ENCODE assay signal across 1 fruit fly cellular context in genomic region chr3L:14053073-14053643, dm6.
TF ChIP-seq lines count a peak whose summit lies in the region.

Gene CG13484, minus strand, starts transcription at chr3L:14053079.
Gene Frl, plus strand, starts transcription at chr3L:14053215.

TF ChIP-seq in whole organism, embryonic, 481 proteins besides CTCF, POLR2A, EP300 and RAD21 (continued from another document and continues in another):
- TF ChIP-seq Dip2 (GFP tag; IDR thresholded peaks at IDR 0.05; lab: Robert Waterston, UW): no peak
- peak; percentile 30 for TF ChIP-seq p53 (GFP tag; optimal IDR thresholded peaks at IDR 0.05; lab: Kevin White, UChicago)
- TF ChIP-seq HLH4C (GFP tag; IDR thresholded peaks at IDR 0.05; lab: Robert Waterston, UW; ENCODE audit: partially characterized antibody): no peak
- TF ChIP-seq CG33213 (GFP tag; optimal IDR thresholded peaks at IDR 0.05; lab: Kevin White, UChicago): peak; percentile 85
- TF ChIP-seq nerfin-2 (GFP tag; IDR thresholded peaks at IDR 0.05; lab: Robert Waterston, UW; ENCODE audit: partially characterized antibody): no peak
- TF ChIP-seq fu2 (GFP tag; optimal IDR thresholded peaks at IDR 0.05; lab: Kevin White, UChicago): peak; percentile 5
- TF ChIP-seq Pdp1 (GFP tag; optimal IDR thresholded peaks at IDR 0.05; lab: Kevin White, UChicago): peak in 1 of 2 experiments; percentile 71
- TF ChIP-seq vfl (GFP tag; optimal IDR thresholded peaks at IDR 0.05; lab: Kevin White, UChicago): no peak
- peak in 1 of 2 experiments; percentile 11 for TF ChIP-seq insv (GFP tag; optimal IDR thresholded peaks at IDR 0.05; lab: Kevin White, UChicago)
- TF ChIP-seq cas (GFP tag; IDR thresholded peaks at IDR 0.05; lab: Robert Waterston, UW): no peak
- no peak for TF ChIP-seq CG17912 (GFP tag; optimal IDR thresholded peaks at IDR 0.05; lab: Kevin White, UChicago)
- TF ChIP-seq Sin3A (optimal IDR thresholded peaks at IDR 0.05; lab: Kevin White, UChicago): peak; percentile 82
- no peak for TF ChIP-seq Fer2 (tag; optimal IDR thresholded peaks at IDR 0.05; lab: Kevin White, UChicago)
- no peak for TF ChIP-seq da (GFP tag; optimal IDR thresholded peaks at IDR 0.05; lab: Kevin White, UChicago)
- no peak for TF ChIP-seq tx (GFP tag; optimal IDR thresholded peaks at IDR 0.05; lab: Kevin White, UChicago)
- peak; percentile 53; the same call in 1 of the 3 replicates for TF ChIP-seq zfh1 (GFP tag; IDR thresholded peaks at IDR 0.05; lab: Robert Waterston, UW)
- peak; percentile 71 for TF ChIP-seq CG13894 (tag; optimal IDR thresholded peaks at IDR 0.05; lab: Kevin White, UChicago)
- no peak for TF ChIP-seq CG18476 (GFP tag; optimal IDR thresholded peaks at IDR 0.05; lab: Kevin White, UChicago)
- no peak for TF ChIP-seq kay (GFP tag; optimal IDR thresholded peaks at IDR 0.05; lab: Kevin White, UChicago)
- no peak for TF ChIP-seq gsb (GFP tag; IDR thresholded peaks at IDR 0.05; lab: Robert Waterston, UW)
- peak; percentile 22 for TF ChIP-seq CG13775 (GFP tag; optimal IDR thresholded peaks at IDR 0.05; lab: Kevin White, UChicago)
- TF ChIP-seq CG18011 (GFP tag; optimal IDR thresholded peaks at IDR 0.05; lab: Kevin White, UChicago): no peak
- TF ChIP-seq Atf3 (GFP tag; optimal IDR thresholded peaks at IDR 0.05; lab: Kevin White, UChicago): no peak
- TF ChIP-seq CG6175 (GFP tag; IDR thresholded peaks at IDR 0.05; lab: Robert Waterston, UW): no peak
- TF ChIP-seq ara (GFP tag; IDR thresholded peaks at IDR 0.05; lab: Robert Waterston, UW): no peak
- no peak for TF ChIP-seq Mrtf (GFP tag; IDR thresholded peaks at IDR 0.05; lab: Robert Waterston, UW)
- TF ChIP-seq btn (GFP tag; optimal IDR thresholded peaks at IDR 0.05; lab: Kevin White, UChicago): no peak
- peak; percentile 70 for TF ChIP-seq dm (GFP tag; optimal IDR thresholded peaks at IDR 0.05; lab: Kevin White, UChicago)
- peak; percentile 12 for TF ChIP-seq CG4854 (GFP tag; optimal IDR thresholded peaks at IDR 0.05; lab: Kevin White, UChicago)
- TF ChIP-seq CG8290 (GFP tag; optimal IDR thresholded peaks at IDR 0.05; lab: Kevin White, UChicago): no peak
- TF ChIP-seq CG8290 (tag; optimal IDR thresholded peaks at IDR 0.05; lab: Kevin White, UChicago): peak; percentile 37 to 89
- TF ChIP-seq ems (GFP tag; optimal IDR thresholded peaks at IDR 0.05; lab: Kevin White, UChicago): peak; percentile 39
- TF ChIP-seq Atf6 (GFP tag; IDR thresholded peaks at IDR 0.05; lab: Robert Waterston, UW): no peak
- TF ChIP-seq psq (GFP tag; optimal IDR thresholded peaks at IDR 0.05; lab: Kevin White, UChicago): no peak
- TF ChIP-seq ssp (GFP tag; IDR thresholded peaks at IDR 0.05; lab: Robert Waterston, UW): peak; percentile 29; the same call in 1 of the 2 replicates
- TF ChIP-seq Ravus (GFP tag; IDR thresholded peaks at IDR 0.05; lab: Robert Waterston, UW): no peak
- no peak for TF ChIP-seq CG1792 (GFP tag; optimal IDR thresholded peaks at IDR 0.05; lab: Kevin White, UChicago)
- peak; percentile 85 for TF ChIP-seq Ets65A (GFP tag; lab: Kevin White, UChicago)
- TF ChIP-seq CG17385 (GFP tag; optimal IDR thresholded peaks at IDR 0.05; lab: Kevin White, UChicago): no peak
- TF ChIP-seq Dfd (GFP tag; optimal IDR thresholded peaks at IDR 0.05; lab: Kevin White, UChicago): no peak
- TF ChIP-seq sqz (GFP tag; optimal IDR thresholded peaks at IDR 0.05; lab: Kevin White, UChicago): peak; percentile 58
- TF ChIP-seq dati (GFP tag; IDR thresholded peaks at IDR 0.05; lab: Robert Waterston, UW): no peak
- no peak for TF ChIP-seq CG11093 (GFP tag; IDR thresholded peaks at IDR 0.05; lab: Robert Waterston, UW)
- TF ChIP-seq otp (GFP tag; IDR thresholded peaks at IDR 0.05; lab: Robert Waterston, UW): peak; percentile 55; the same call in 1 of the 3 replicates
- no peak for TF ChIP-seq CG13123 (GFP tag; optimal IDR thresholded peaks at IDR 0.05; lab: Kevin White, UChicago)
- no peak for TF ChIP-seq usp (GFP tag; optimal IDR thresholded peaks at IDR 0.05; lab: Kevin White, UChicago)
- no peak; the same call in 1 of the 2 replicates for TF ChIP-seq peb (GFP tag; IDR thresholded peaks at IDR 0.05; lab: Robert Waterston, UW)
- peak; percentile 57 for TF ChIP-seq ftz-f1 (GFP tag; optimal IDR thresholded peaks at IDR 0.05; lab: Kevin White, UChicago)
- peak; percentile 80 for TF ChIP-seq CG42726 (GFP tag; IDR thresholded peaks at IDR 0.05; lab: Robert Waterston, UW; ENCODE audit: partially characterized antibody)
- peak; percentile 4 for TF ChIP-seq CG15696 (tag; optimal IDR thresholded peaks at IDR 0.05; lab: Kevin White, UChicago)
- peak; percentile 55 for TF ChIP-seq exex (tag; optimal IDR thresholded peaks at IDR 0.05; lab: Kevin White, UChicago)
- no peak for TF ChIP-seq jing (GFP tag; optimal IDR thresholded peaks at IDR 0.05; lab: Kevin White, UChicago)
- TF ChIP-seq E2f2 (GFP tag; IDR thresholded peaks at IDR 0.05; lab: Robert Waterston, UW): peak; percentile 71
- TF ChIP-seq Tbp (GFP tag; optimal IDR thresholded peaks at IDR 0.05; lab: Kevin White, UChicago): no peak
- no peak for TF ChIP-seq dmrt99B (tag; optimal IDR thresholded peaks at IDR 0.05; lab: Kevin White, UChicago)
- TF ChIP-seq Bteb2 (GFP tag; optimal IDR thresholded peaks at IDR 0.05; lab: Kevin White, UChicago): peak; percentile 17
- no peak for TF ChIP-seq jigr1 (GFP tag; IDR thresholded peaks at IDR 0.05; lab: Robert Waterston, UW)
- no peak for TF ChIP-seq Aef1 (GFP tag; IDR thresholded peaks at IDR 0.05; lab: Robert Waterston, UW)
- TF ChIP-seq CG12299 (tag; optimal IDR thresholded peaks at IDR 0.05; lab: Kevin White, UChicago): peak; percentile 30
- no peak for TF ChIP-seq klu (GFP tag; IDR thresholded peaks at IDR 0.05; lab: Robert Waterston, UW)
- no peak for TF ChIP-seq CG2889 (GFP tag; IDR thresholded peaks at IDR 0.05; lab: Robert Waterston, UW)
- TF ChIP-seq Dref (GFP tag; IDR thresholded peaks at IDR 0.05; lab: Robert Waterston, UW): no peak; the same call in 1 of the 2 replicates
- no peak for TF ChIP-seq Sox102F (GFP tag; optimal IDR thresholded peaks at IDR 0.05; lab: Kevin White, UChicago)
- TF ChIP-seq CG4360 (GFP tag; IDR thresholded peaks at IDR 0.05; lab: Robert Waterston, UW): peak; percentile 90
- TF ChIP-seq Nf-YC (tag; optimal IDR thresholded peaks at IDR 0.05; lab: Kevin White, UChicago): peak; percentile 70
- no peak for TF ChIP-seq dan (GFP tag; IDR thresholded peaks at IDR 0.05; lab: Robert Waterston, UW)
- TF ChIP-seq PHDP (tag; optimal IDR thresholded peaks at IDR 0.05; lab: Kevin White, UChicago): peak; percentile 61
- TF ChIP-seq Fer1 (GFP tag; optimal IDR thresholded peaks at IDR 0.05; lab: Kevin White, UChicago): peak; percentile 49
- TF ChIP-seq CG10366 (GFP tag; IDR thresholded peaks at IDR 0.05; lab: Robert Waterston, UW): no peak
- peak; percentile 39; the same call in 1 of the 2 replicates for TF ChIP-seq CG9932 (GFP tag; IDR thresholded peaks at IDR 0.05; lab: Robert Waterston, UW)
- TF ChIP-seq CG16813 (GFP tag; IDR thresholded peaks at IDR 0.05; lab: Robert Waterston, UW; ENCODE audit: partially characterized antibody): peak; percentile 46; the same call in 1 of the 3 replicates
- TF ChIP-seq CG11456 (GFP tag; IDR thresholded peaks at IDR 0.05; lab: Robert Waterston, UW): 0 out of 3 replicates have a peak, but pooled peaks have one; percentile 38
- TF ChIP-seq crol (GFP tag; IDR thresholded peaks at IDR 0.05; lab: Robert Waterston, UW): peak; percentile 33; the same call in 1 of the 2 replicates
- TF ChIP-seq CG14710 (tag; optimal IDR thresholded peaks at IDR 0.05; lab: Kevin White, UChicago): peak; percentile 67
- no peak for TF ChIP-seq mld (GFP tag; IDR thresholded peaks at IDR 0.05; lab: Robert Waterston, UW; ENCODE audit: partially characterized antibody)
- no peak for TF ChIP-seq fd102C (GFP tag; optimal IDR thresholded peaks at IDR 0.05; lab: Kevin White, UChicago)
- TF ChIP-seq CG16863 (GFP tag; optimal IDR thresholded peaks at IDR 0.05; lab: Kevin White, UChicago): no peak
- TF ChIP-seq CG7786 (GFP tag; optimal IDR thresholded peaks at IDR 0.05; lab: Kevin White, UChicago): no peak
- peak; percentile 22 for TF ChIP-seq B-H2 (GFP tag; optimal IDR thresholded peaks at IDR 0.05; lab: Kevin White, UChicago)
- TF ChIP-seq CG8388 (GFP tag; optimal IDR thresholded peaks at IDR 0.05; lab: Kevin White, UChicago): peak; percentile 38
- no peak for TF ChIP-seq CG11696 (GFP tag; IDR thresholded peaks at IDR 0.05; lab: Robert Waterston, UW)
- peak; percentile 4 for TF ChIP-seq pros (GFP tag; optimal IDR thresholded peaks at IDR 0.05; lab: Kevin White, UChicago)
- TF ChIP-seq CG17829 (tag; optimal IDR thresholded peaks at IDR 0.05; lab: Kevin White, UChicago): peak; percentile 63
- no peak for TF ChIP-seq CG3065 (GFP tag; optimal IDR thresholded peaks at IDR 0.05; lab: Kevin White, UChicago)
- no peak for TF ChIP-seq Trl (optimal IDR thresholded peaks at IDR 0.05; lab: Kevin White, UChicago)
- TF ChIP-seq Trl (GFP tag; optimal IDR thresholded peaks at IDR 0.05; lab: Kevin White, UChicago): no peak
- TF ChIP-seq Neu2 (GFP tag; optimal IDR thresholded peaks at IDR 0.05; lab: Kevin White, UChicago; ENCODE audit: borderline replicate concordance): no peak
- TF ChIP-seq Mad (GFP tag; optimal IDR thresholded peaks at IDR 0.05; lab: Kevin White, UChicago): peak; percentile 59
- peak; percentile 78 for TF ChIP-seq zen (tag; optimal IDR thresholded peaks at IDR 0.05; lab: Kevin White, UChicago)
- TF ChIP-seq CG13296 (GFP tag; optimal IDR thresholded peaks at IDR 0.05; lab: Kevin White, UChicago): no peak
- TF ChIP-seq br (optimal IDR thresholded peaks at IDR 0.05; lab: Kevin White, UChicago): no peak
- peak in 1 of 2 experiments; percentile 15 for TF ChIP-seq chif (GFP tag; optimal IDR thresholded peaks at IDR 0.05; lab: Kevin White, UChicago)
- peak; percentile 24 for TF ChIP-seq bcd (GFP tag; optimal IDR thresholded peaks at IDR 0.05; lab: Kevin White, UChicago)
- no peak for TF ChIP-seq TFAM (GFP tag; optimal IDR thresholded peaks at IDR 0.05; lab: Kevin White, UChicago)
- 0 out of 2 replicates have a peak, but pooled peaks have one; percentile 29 for TF ChIP-seq CG1024 (GFP tag; IDR thresholded peaks at IDR 0.05; lab: Robert Waterston, UW)
- peak; percentile 25 for TF ChIP-seq CG10979 (tag; optimal IDR thresholded peaks at IDR 0.05; lab: Kevin White, UChicago)
- TF ChIP-seq tin (GFP tag; optimal IDR thresholded peaks at IDR 0.05; lab: Kevin White, UChicago): no peak
- no peak for TF ChIP-seq BtbVII (GFP tag; optimal IDR thresholded peaks at IDR 0.05; lab: Kevin White, UChicago)
- TF ChIP-seq HLH3B (GFP tag; IDR thresholded peaks at IDR 0.05; lab: Robert Waterston, UW): no peak
- no peak for TF ChIP-seq Poxn (GFP tag; IDR thresholded peaks at IDR 0.05; lab: Robert Waterston, UW)
- TF ChIP-seq ash1 (GFP tag; optimal IDR thresholded peaks at IDR 0.05; lab: Kevin White, UChicago): no peak
- no peak for TF ChIP-seq Lpt (GFP tag; optimal IDR thresholded peaks at IDR 0.05; lab: Kevin White, UChicago)
- TF ChIP-seq prd (optimal IDR thresholded peaks at IDR 0.05; lab: Kevin White, UChicago): no peak
- peak; percentile 52 for TF ChIP-seq prd (GFP tag; IDR thresholded peaks at IDR 0.05; lab: Robert Waterston, UW)
- TF ChIP-seq NC2β (GFP tag; optimal IDR thresholded peaks at IDR 0.05; lab: Kevin White, UChicago): peak; percentile 65
- no peak for TF ChIP-seq CG18599 (GFP tag; optimal IDR thresholded peaks at IDR 0.05; lab: Kevin White, UChicago)
- TF ChIP-seq Sry-β (GFP tag; optimal IDR thresholded peaks at IDR 0.05; lab: Kevin White, UChicago): peak; percentile 1
- TF ChIP-seq MTF-1 (GFP tag; optimal IDR thresholded peaks at IDR 0.05; lab: Kevin White, UChicago; ENCODE audit: borderline replicate concordance): no peak
- peak; percentile 2 for TF ChIP-seq Antp (GFP tag; optimal IDR thresholded peaks at IDR 0.05; lab: Kevin White, UChicago)
- TF ChIP-seq CG32532 (GFP tag; IDR thresholded peaks at IDR 0.05; lab: Robert Waterston, UW): no peak
- TF ChIP-seq knrl (GFP tag; IDR thresholded peaks at IDR 0.05; lab: Robert Waterston, UW; ENCODE audit: partially characterized antibody): no peak; the same call in 2 of the 3 replicates
- no peak for TF ChIP-seq al (GFP tag; IDR thresholded peaks at IDR 0.05; lab: Robert Waterston, UW)
- no peak for TF ChIP-seq CG6254 (GFP tag; optimal IDR thresholded peaks at IDR 0.05; lab: Kevin White, UChicago)
- no peak for TF ChIP-seq Rx (GFP tag; IDR thresholded peaks at IDR 0.05; lab: Robert Waterston, UW)
- TF ChIP-seq CG18619 (GFP tag; optimal IDR thresholded peaks at IDR 0.05; lab: Kevin White, UChicago): no peak
- TF ChIP-seq dimm (GFP tag; IDR thresholded peaks at IDR 0.05; lab: Robert Waterston, UW): no peak
- no peak for TF ChIP-seq pan (optimal IDR thresholded peaks at IDR 0.05; lab: Kevin White, UChicago)
- TF ChIP-seq pan (GFP tag; optimal IDR thresholded peaks at IDR 0.05 in 1 of 2, IDR thresholded peaks at IDR 0.05 in 1 of 2): no peak
- no peak for TF ChIP-seq eyg (GFP tag; optimal IDR thresholded peaks at IDR 0.05; lab: Kevin White, UChicago)
- TF ChIP-seq CG15011 (GFP tag; optimal IDR thresholded peaks at IDR 0.05; lab: Kevin White, UChicago): no peak
- TF ChIP-seq tio (GFP tag; optimal IDR thresholded peaks at IDR 0.05; lab: Kevin White, UChicago): no peak
- 0 out of 3 replicates have a peak, but pooled peaks have one; percentile 34 for TF ChIP-seq CG17361 (GFP tag; IDR thresholded peaks at IDR 0.05; lab: Robert Waterston, UW)
- TF ChIP-seq salm (tag; optimal IDR thresholded peaks at IDR 0.05; lab: Kevin White, UChicago): peak; percentile 22
- peak; percentile 30; the same call in 1 of the 3 replicates for TF ChIP-seq Opbp (GFP tag; IDR thresholded peaks at IDR 0.05; lab: Robert Waterston, UW; ENCODE audit: partially characterized antibody)
- TF ChIP-seq lmd (GFP tag; IDR thresholded peaks at IDR 0.05; lab: Robert Waterston, UW): peak; percentile 13; the same call in 1 of the 2 replicates
- peak in 1 of 2 experiments; percentile 48 for TF ChIP-seq crp (GFP tag; optimal IDR thresholded peaks at IDR 0.05; lab: Kevin White, UChicago)
- TF ChIP-seq CG17186 (GFP tag; optimal IDR thresholded peaks at IDR 0.05; lab: Kevin White, UChicago): peak; percentile 96
- peak; percentile 51; the same call in 1 of the 3 replicates for TF ChIP-seq Dbx (GFP tag; IDR thresholded peaks at IDR 0.05; lab: Robert Waterston, UW)
- no peak for TF ChIP-seq CG17802 (tag; optimal IDR thresholded peaks at IDR 0.05; lab: Kevin White, UChicago)
- no peak for TF ChIP-seq Optix (GFP tag; IDR thresholded peaks at IDR 0.05; lab: Robert Waterston, UW)
- no peak for TF ChIP-seq CG4820 (GFP tag; optimal IDR thresholded peaks at IDR 0.05; lab: Kevin White, UChicago)
- peak; percentile 26 for TF ChIP-seq nerfin-1 (tag; optimal IDR thresholded peaks at IDR 0.05; lab: Kevin White, UChicago)
- TF ChIP-seq CkIIα-i1 (GFP tag; IDR thresholded peaks at IDR 0.05; lab: Robert Waterston, UW): no peak
